Worm (Caenorhabditis elegans) whole organism, midembryonic: ENCODE measurements around the gene W08E12.5.
"Not testable (repeated sequence)": the region's sequence is repeated elsewhere in the genome, so short reads cannot be mapped to it uniquely, and the experiment has no call there.

Experiments used
- T22C8.4 ChIP-seq: fragments of 200-800 bp; sonication (Bioruptor generic); IDR thresholded peaks from 2 replicates; pipeline ENCODE4 v1.3.6; 2022; ENCODE audit warnings: missing genetic modification characterization, missing compliant biosample characterization
- cog-1 ChIP-seq: sonication (generic microtip); optimal IDR thresholded peaks from 2 replicates; lab custom pipeline; 2016; ENCODE audit warnings: missing genetic modification characterization, missing compliant biosample characterization
- flt-1 ChIP-seq: fragments of 200-800 bp; sonication (Bioruptor generic); IDR thresholded peaks from 2 replicates; pipeline ENCODE4 v1.3.6; 2022; ENCODE audit warnings: missing genetic modification characterization, missing compliant biosample characterization
- klf-2 ChIP-seq: fragments of 200-800 bp; sonication (Bioruptor generic); conservative IDR thresholded peaks from 2 replicates; pipeline ENCODE4 v1.3.6; 2022; ENCODE audit warnings: missing genetic modification reagents, missing genetic modification characterization, missing compliant biosample characterization
- med-1 ChIP-seq: sonication (generic microtip); optimal IDR thresholded peaks from 2 replicates; lab custom pipeline; 2017; ENCODE audit warnings: missing genetic modification characterization, mild to moderate bottlenecking, missing compliant biosample characterization, antibody characterized with exemption, missing genetic modification reagents; ENCODE audit not compliant: insufficient read depth
- ref-1 ChIP-seq: fragments of 200-800 bp; sonication (Bioruptor generic); conservative IDR thresholded peaks from 2 replicates; pipeline ENCODE4 v1.3.6; 2022; ENCODE audit warnings: missing genetic modification reagents, missing genetic modification characterization, missing compliant biosample characterization
- tab-1 ChIP-seq: fragments of 200-800 bp; sonication (Bioruptor generic); IDR thresholded peaks from 2 replicates; pipeline ENCODE4 v1.3.6; 2022; ENCODE audit warnings: missing genetic modification characterization, missing compliant biosample characterization
- ztf-23 ChIP-seq: fragments of 200-800 bp; sonication (Bioruptor generic); IDR thresholded peaks from 2 replicates; pipeline ENCODE4 v1.3.6; 2022; ENCODE audit warnings: missing genetic modification reagents, missing genetic modification characterization, missing compliant biosample characterization
- ztf-29 ChIP-seq: fragments of 200-800 bp; sonication (Bioruptor generic); IDR thresholded peaks from 2 replicates; pipeline ENCODE4 v1.3.6; 2022; ENCODE audit warnings: missing genetic modification reagents, missing genetic modification characterization, missing compliant biosample characterization

The W08E12.5 gene

ce11 chrIV:3313311-3313710 lies 12.7 kb downstream of the W08E12.5 start:
- 0 out of 2 replicates have a peak, but pooled peaks have one; percentile 34 for TF ChIP-seq ztf-23 (GFP tag; lab: Robert Waterston, UW)

DNA sequence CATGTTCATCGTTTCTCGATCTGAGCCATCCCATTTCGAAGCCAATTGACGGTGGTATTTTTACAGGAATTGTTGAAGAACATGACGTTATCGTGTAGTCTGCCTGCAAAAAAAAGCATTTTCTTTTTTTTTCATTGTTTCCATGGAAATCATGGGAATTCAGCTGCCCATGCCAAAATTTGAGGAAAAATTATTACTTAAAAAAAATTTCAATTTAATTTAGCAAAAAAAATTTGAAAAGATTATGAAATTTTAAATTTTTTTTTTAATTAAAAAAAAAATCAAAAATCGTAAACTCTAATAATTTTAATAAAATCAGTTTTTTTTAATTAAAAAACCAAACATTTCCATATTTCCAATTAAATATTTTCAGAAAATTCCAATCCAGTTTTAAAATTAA lies 31.2 kb downstream of the W08E12.5 start, which contains the start of gene F42A6.5:
Gene F42A6.5 (minus strand): TSS at position 101 of the 400 bp plus-strand sequence.
- TF ChIP-seq ref-1; T22C8.4 (GFP tag; lab: Robert Waterston, UW); klf-2 (GFP tag; lab: Robert Waterston, UW): not testable (repeated sequence)

DNA sequence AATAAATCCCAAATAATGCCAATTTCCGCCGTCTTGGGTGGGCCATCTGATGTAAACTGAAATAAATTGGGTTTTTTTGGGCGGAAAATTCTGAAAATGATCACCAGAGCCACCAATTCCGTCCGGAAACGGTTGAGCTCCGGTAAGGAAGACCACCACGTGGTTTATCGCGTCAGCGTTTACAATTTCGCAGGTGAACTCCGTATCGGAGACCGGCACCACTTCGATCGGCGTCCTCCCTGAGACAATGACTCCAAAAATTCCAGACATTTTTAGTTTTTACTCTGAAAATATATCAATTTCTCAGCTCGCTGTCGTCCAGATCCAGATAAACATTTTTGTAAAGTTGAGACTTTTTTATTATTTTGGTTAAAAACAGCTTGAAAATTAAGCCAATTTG lies 36.0 kb downstream of the W08E12.5 start, which contains the start of gene F42A6.6:
Gene F42A6.6 (minus strand): TSS at position 289 of the 400 bp plus-strand sequence.
- TF ChIP-seq ztf-23 (GFP tag; lab: Robert Waterston, UW) (0 out of 2 replicates have a peak, but pooled peaks have one; percentile 26), ref-1 (no peak)

- TF ChIP-seq T22C8.4 (GFP tag; lab: Robert Waterston, UW) (0 out of 2 replicates have a peak, but pooled peaks have one; percentile 25), cog-1 (tag; lab: Kevin White, UChicago) (no peak), tab-1 (GFP tag; lab: Robert Waterston, UW) (no peak; the same call in none of the 2 replicates), ztf-29 (no peak), klf-2 (GFP tag; lab: Robert Waterston, UW) (no peak), ref-1 (peak; percentile 57), flt-1 (peak; percentile 74), med-1 (GFP tag; lab: Kevin White, UChicago) (no peak), ztf-23 (GFP tag; lab: Robert Waterston, UW) (peak; percentile 72)
Observed at ce11 chrIV:3337275-3337674, 36.7 kb downstream of the W08E12.5 start.

- TF ChIP-seq ztf-29: no peak
- peak; percentile 40; the same call in 1 of the 2 replicates for TF ChIP-seq T22C8.4 (GFP tag; lab: Robert Waterston, UW)
- TF ChIP-seq cog-1 (tag; lab: Kevin White, UChicago): no peak
- TF ChIP-seq ztf-23 (GFP tag; lab: Robert Waterston, UW): no peak
- no peak for TF ChIP-seq med-1 (GFP tag; lab: Kevin White, UChicago)
Observed at ce11 chrIV:3338176-3338575, 37.6 kb downstream of the W08E12.5 start.

DNA sequence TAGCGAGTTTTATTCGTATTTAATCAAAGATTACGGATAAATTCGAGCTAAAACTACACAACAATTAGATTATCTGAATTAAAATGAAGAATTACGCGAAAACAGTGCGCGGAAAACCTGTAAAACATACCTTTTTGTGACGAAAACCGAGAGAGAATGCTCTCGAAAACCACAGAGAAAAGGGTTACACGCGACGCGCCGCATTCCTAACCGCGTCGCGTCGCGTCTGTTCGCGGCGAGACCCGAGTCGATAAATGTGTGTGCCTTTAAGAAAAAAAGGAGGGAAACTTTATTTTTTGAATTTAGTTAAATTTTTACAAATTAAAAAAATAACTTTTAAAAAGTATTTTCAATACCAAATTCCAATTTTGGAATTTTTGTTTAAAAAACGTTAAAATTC lies 38.1 kb downstream of the W08E12.5 start, which contains the start of gene hrpa-1:
Gene hrpa-1 (minus strand): TSS at position 192 of the 400 bp plus-strand sequence.
- TF ChIP-seq med-1 (GFP tag; lab: Kevin White, UChicago) (no peak), cog-1 (tag; lab: Kevin White, UChicago) (peak; percentile 51), ztf-23 (GFP tag; lab: Robert Waterston, UW) (0 out of 2 replicates have a peak, but pooled peaks have one; percentile 12)

- TF ChIP-seq T22C8.4 (GFP tag; lab: Robert Waterston, UW) (no peak), med-1 (GFP tag; lab: Kevin White, UChicago) (no peak), tab-1 (GFP tag; lab: Robert Waterston, UW) (no peak), klf-2 (GFP tag; lab: Robert Waterston, UW) (no peak), ref-1 (no peak), ztf-29 (no peak), flt-1 (no peak), cog-1 (tag; lab: Kevin White, UChicago) (no peak), ztf-23 (GFP tag; lab: Robert Waterston, UW) (no peak)
Observed at ce11 chrIV:3341170-3341569, 40.6 kb downstream of the W08E12.5 start, which contains the start of gene F42A6.2. TSS of gene F42A6.2 (plus strand) at chrIV:3341470.

DNA sequence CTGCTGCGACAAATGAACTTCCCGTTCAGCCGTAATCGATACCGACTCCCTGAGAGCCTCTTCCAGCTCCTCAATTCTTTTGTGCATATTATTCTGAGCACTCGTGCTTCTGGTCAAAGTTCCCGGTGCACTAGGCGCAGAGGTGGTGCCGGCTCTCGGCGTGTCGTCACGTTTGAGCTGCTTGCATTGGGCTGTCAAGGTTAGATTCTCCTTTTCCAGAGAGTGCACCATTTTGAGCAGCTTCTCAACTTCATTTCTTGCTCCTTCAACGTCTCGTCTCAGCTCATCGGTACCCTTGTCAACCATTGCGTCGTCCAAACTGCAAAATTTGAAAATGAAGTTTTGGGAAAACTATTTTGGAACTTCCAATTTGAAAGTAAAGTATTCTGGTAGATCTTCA lies 44.9 kb downstream of the W08E12.5 start:
- TF ChIP-seq klf-2 (GFP tag; lab: Robert Waterston, UW) (no peak), ref-1 (no peak), flt-1 (no peak), T22C8.4 (GFP tag; lab: Robert Waterston, UW) (no peak), ztf-29 (no peak), cog-1 (tag; lab: Kevin White, UChicago) (no peak), med-1 (GFP tag; lab: Kevin White, UChicago) (no peak), tab-1 (GFP tag; lab: Robert Waterston, UW) (no peak), ztf-23 (GFP tag; lab: Robert Waterston, UW) (no peak)

DNA sequence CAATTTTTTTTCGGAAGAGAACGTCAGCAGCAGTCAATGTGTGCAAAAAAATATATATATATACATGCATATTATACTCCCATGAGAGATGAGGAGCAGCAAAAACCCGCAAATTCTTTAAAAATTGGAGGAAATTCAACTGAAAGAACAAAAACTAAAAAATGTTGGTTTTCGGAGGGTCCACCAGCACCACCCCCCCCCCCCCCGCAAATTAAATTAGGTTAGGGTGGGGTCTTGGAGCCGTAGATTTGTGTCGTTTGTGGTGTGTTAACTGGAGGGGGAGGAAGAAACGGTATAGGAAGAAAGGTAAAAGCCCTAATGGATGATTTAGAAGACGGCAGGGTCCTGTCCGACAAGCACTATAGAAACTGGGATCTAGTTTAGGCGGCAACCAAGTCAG lies 47.7 kb downstream of the W08E12.5 start:
- no peak for TF ChIP-seq flt-1

ce11 chrIV:3349977-3350580 lies 49.5 kb downstream of the W08E12.5 start, which contains the start of gene elks-1:
TSS of gene elks-1 (minus strand) at chrIV:3350027.
- TF ChIP-seq med-1 (GFP tag; lab: Kevin White, UChicago): no peak
- no peak for TF ChIP-seq T22C8.4 (GFP tag; lab: Robert Waterston, UW)
- no peak for TF ChIP-seq ztf-29
- TF ChIP-seq tab-1 (GFP tag; lab: Robert Waterston, UW): no peak
- no peak for TF ChIP-seq cog-1 (tag; lab: Kevin White, UChicago)
- no peak for TF ChIP-seq ztf-23 (GFP tag; lab: Robert Waterston, UW)
- TF ChIP-seq ref-1: no peak
- no peak for TF ChIP-seq flt-1
- TF ChIP-seq klf-2 (GFP tag; lab: Robert Waterston, UW): no peak
